Fruit fly (Drosophila melanogaster) whole organism, prepupa: ENCODE measurements around the gene NK7.1.

Experiments used
- CG7368 ChIP-seq: fragments of 200-800 bp; sonication (Bioruptor generic); optimal IDR thresholded peaks from 3 replicates; lab custom pipeline; 2016; ENCODE audit warnings: missing biosample characterization, missing genetic modification characterization
- Eip93F ChIP-seq: fragments of 200-800 bp; sonication (Bioruptor generic); optimal IDR thresholded peaks from 2 replicates; lab custom pipeline; 2016; ENCODE audit warnings: missing biosample characterization, mild to moderate bottlenecking, missing genetic modification characterization
- Gug ChIP-seq: fragments of 200-800 bp; sonication (Bioruptor generic); IDR thresholded peaks from 2 replicates; pipeline ENCODE4 v1.3.6; 2022; ENCODE audit warnings: missing biosample characterization, missing genetic modification characterization
- Hr38 ChIP-seq: sonication (Bioruptor generic); optimal IDR thresholded peaks from 2 replicates; lab custom pipeline; 2016; ENCODE audit warnings: missing biosample characterization, missing genetic modification characterization
- Lpt ChIP-seq: fragments of 200-800 bp; sonication (Bioruptor generic); optimal IDR thresholded peaks from 3 replicates; lab custom pipeline; 2016; ENCODE audit warnings: missing biosample characterization, missing genetic modification characterization
- OdsH ChIP-seq: fragments of 200-800 bp; sonication (Bioruptor generic); optimal IDR thresholded peaks from 3 replicates; lab custom pipeline; 2016; ENCODE audit warnings: missing biosample characterization, missing genetic modification characterization
- Sox14 ChIP-seq: fragments of 200-800 bp; sonication (Bioruptor generic); optimal IDR thresholded peaks from 3 replicates; lab custom pipeline; 2016; ENCODE audit warnings: missing biosample characterization, missing genetic modification characterization
- acj6 ChIP-seq: fragments of 200-800 bp; sonication (Bioruptor generic); optimal IDR thresholded peaks from 3 replicates; lab custom pipeline; 2016; ENCODE audit warnings: missing biosample characterization, missing genetic modification characterization
- dsx ChIP-seq: fragments of 200-800 bp; optimal IDR thresholded peaks from 3 replicates; lab custom pipeline; 2019; ENCODE audit warnings: missing biosample characterization, mild to moderate bottlenecking, missing genetic modification characterization, moderate library complexity; ENCODE audit not compliant: poor library complexity, severe bottlenecking
- net ChIP-seq: fragments of 200-800 bp; sonication (Bioruptor generic); optimal IDR thresholded peaks from 3 replicates; lab custom pipeline; 2016; ENCODE audit warnings: missing biosample characterization, missing genetic modification characterization
- pdm3 ChIP-seq: fragments of 200-800 bp; sonication (Bioruptor generic); optimal IDR thresholded peaks from 3 replicates; lab custom pipeline; 2016; ENCODE audit warnings: missing biosample characterization, missing genetic modification characterization
- salr ChIP-seq, 2 experiments: fragments of 200-800 bp; sonication (Bioruptor generic); optimal IDR thresholded peaks; 3 replicates each; lab custom pipeline; 2016 to 2018; ENCODE audit warnings: missing biosample characterization in 2 of 2, missing genetic modification characterization in 2 of 2, mild to moderate bottlenecking in 1 of 2

- no peak for TF ChIP-seq OdsH (GFP tag; lab: Kevin White, UChicago)
- TF ChIP-seq Gug: no peak
- no peak for TF ChIP-seq Hr38
- no peak for TF ChIP-seq CG7368
- TF ChIP-seq acj6 (GFP tag; lab: Kevin White, UChicago): no peak
- TF ChIP-seq dsx (GFP tag; lab: Kevin White, UChicago): no peak
- TF ChIP-seq net (GFP tag; lab: Kevin White, UChicago): no peak
- no peak for TF ChIP-seq Sox14 (GFP tag; lab: Kevin White, UChicago)
- TF ChIP-seq Eip93F (GFP tag; lab: Kevin White, UChicago): no peak
- TF ChIP-seq pdm3 (GFP tag; lab: Kevin White, UChicago): no peak
- no peak for TF ChIP-seq salr (GFP tag; optimal IDR thresholded peaks at IDR 0.05; lab: Kevin White, UChicago)
- TF ChIP-seq Lpt (GFP tag; lab: Kevin White, UChicago): no peak
Observed at dm6 chr3R:14365918-14366317, 6.8 kb downstream of the NK7.1 start.
